Worm (Caenorhabditis elegans) whole organism, L1 larva: ENCODE results near the gene K01D12.15.

Source experiments
- C16A3.4 ChIP-seq: fragments of 150-350 bp; optimal IDR thresholded peaks from 2 replicates; lab custom pipeline; 2014; ENCODE audit warnings: missing biosample characterization, missing genetic modification characterization
- aha-1 ChIP-seq: fragments of 150-350 bp; optimal IDR thresholded peaks from 2 replicates; lab custom pipeline; 2014; ENCODE audit warnings: missing biosample characterization, missing genetic modification characterization
- alr-1 ChIP-seq: fragments of 200-800 bp; sonication (Bioruptor generic); optimal IDR thresholded peaks from 2 replicates; lab custom pipeline; 2018; ENCODE audit warnings: borderline replicate concordance, mild to moderate bottlenecking, missing genetic modification characterization, missing compliant biosample characterization
- ama-1 ChIP-seq: fragments of 150-350 bp; optimal IDR thresholded peaks from 2 replicates; lab custom pipeline; 2014
- blmp-1 ChIP-seq: fragments of 150-350 bp; optimal IDR thresholded peaks from 2 replicates; lab custom pipeline; 2014; ENCODE audit warnings: missing biosample characterization, missing genetic modification characterization
- pqm-1 ChIP-seq: sonication (generic microtip); optimal IDR thresholded peaks from 3 replicates; lab custom pipeline; 2017; ENCODE audit warnings: missing biosample characterization, missing genetic modification characterization
- snpc-4 ChIP-seq: fragments of 150-350 bp; optimal IDR thresholded peaks from 2 replicates; lab custom pipeline; 2014; ENCODE audit warnings: missing biosample characterization, missing genetic modification characterization
- ztf-4 ChIP-seq: fragments of 150-350 bp; optimal IDR thresholded peaks from 2 replicates; lab custom pipeline; 2014; ENCODE audit warnings: missing biosample characterization, missing genetic modification characterization

- TF ChIP-seq C16A3.4 (tag; lab: Kevin White, UChicago) (no peak), blmp-1 (tag; lab: Kevin White, UChicago) (no peak), snpc-4 (tag; lab: Kevin White, UChicago) (no peak), ama-1 (no peak), pqm-1 (tag; lab: Kevin White, UChicago) (no peak), ztf-4 (tag; lab: Kevin White, UChicago) (no peak), alr-1 (tag; lab: Kevin White, UChicago) (no peak), aha-1 (tag; lab: Kevin White, UChicago) (no peak)
Observed at ce11 chrV:12414362-12414761, 28.1 kb downstream of the K01D12.15 start.
